Worm (Caenorhabditis elegans): ENCODE data around the gene txt-13.

The txt-13 gene

DNA sequence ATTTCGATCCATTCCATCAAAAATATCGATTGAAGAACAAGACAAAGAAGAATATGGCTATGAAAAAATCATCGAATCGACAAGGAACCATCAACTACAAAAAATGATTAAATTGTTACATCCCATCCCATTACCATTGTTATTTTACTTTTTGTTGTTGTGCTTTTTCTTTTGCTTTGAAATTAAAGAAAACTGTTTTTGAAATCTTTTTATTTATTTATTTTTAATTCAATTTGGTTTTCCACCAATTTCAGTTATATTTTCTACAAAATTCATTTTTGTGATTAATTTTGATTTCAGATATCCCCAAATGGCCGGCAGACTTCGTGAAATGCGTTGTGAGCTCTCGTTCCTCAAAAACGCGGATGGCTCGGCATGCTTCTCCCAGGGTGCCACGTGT, 22.1 kb downstream of the txt-13 start, which contains the start of gene crn-5:
TSS of gene crn-5 (plus strand) at position 301 of the 400 bp plus-strand sequence.
- TF ChIP-seq fos-1 (tag; optimal IDR thresholded peaks at IDR 0.05) = no peak
- no peak for TF ChIP-seq elt-3 (tag; optimal IDR thresholded peaks at IDR 0.05)
- TF ChIP-seq ces-1 (GFP tag; optimal IDR thresholded peaks at IDR 0.05) = no peak
- TF ChIP-seq lin-14 (GFP tag; optimal IDR thresholded peaks at IDR 0.05) = no peak
- no peak for TF ChIP-seq sptf-1 (tag; optimal IDR thresholded peaks at IDR 0.05)
- TF ChIP-seq nhr-77 (tag; optimal IDR thresholded peaks at IDR 0.05) = no peak
- no peak for TF ChIP-seq unc-130 (tag; optimal IDR thresholded peaks at IDR 0.05)
- no peak for TF ChIP-seq unc-30 (tag; optimal IDR thresholded peaks at IDR 0.05)
- TF ChIP-seq swsn-7 (tag; optimal IDR thresholded peaks at IDR 0.05) = no peak
- no peak for TF ChIP-seq nhr-90 (tag; optimal IDR thresholded peaks at IDR 0.05; ENCODE audit: poor library complexity)
- no peak for TF ChIP-seq mep-1 (tag; optimal IDR thresholded peaks at IDR 0.05)
- TF ChIP-seq C04F5.9 (tag; optimal IDR thresholded peaks at IDR 0.05) = no peak

DNA sequence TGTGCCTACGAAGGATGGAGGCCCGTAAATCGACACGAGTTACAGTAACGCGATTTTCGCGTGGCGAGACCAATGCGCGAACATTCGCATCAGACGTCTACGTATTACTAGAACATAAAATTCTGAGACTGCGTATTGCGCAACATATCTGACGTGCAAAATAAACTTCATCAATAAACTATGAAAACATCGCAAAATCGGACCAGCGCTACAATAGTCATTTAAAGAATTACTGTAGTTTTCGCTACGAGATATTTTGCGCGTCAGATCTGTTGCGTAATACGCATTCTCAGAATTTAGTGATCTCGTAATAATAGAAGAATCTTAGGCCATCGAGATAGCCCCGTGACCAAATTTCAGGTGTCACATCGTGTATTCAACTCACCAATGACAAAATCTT, 23.9 kb downstream of the txt-13 start:
- TF ChIP-seq tbx-2 (tag; optimal IDR thresholded peaks at IDR 0.05) (no peak), efl-3 (GFP tag; optimal IDR thresholded peaks at IDR 0.05) (no peak)

DNA sequence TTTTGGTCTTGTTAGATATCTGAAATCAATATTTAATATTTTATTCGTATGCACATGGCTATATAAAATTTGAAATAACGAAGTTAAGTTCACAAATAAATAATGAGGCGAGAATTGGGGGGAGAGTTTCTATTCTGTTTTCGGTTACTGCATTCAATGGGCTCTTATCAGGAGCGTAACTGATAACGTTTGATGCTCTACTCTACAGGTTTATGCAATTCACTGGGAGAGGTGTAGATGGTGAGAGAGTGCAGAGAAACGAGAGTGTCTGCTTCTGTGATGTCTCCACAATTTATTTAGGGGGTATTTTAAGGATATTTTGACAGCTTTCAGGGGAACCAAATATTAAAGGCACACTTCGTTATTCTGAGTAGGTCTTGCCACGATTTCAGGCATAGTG, 24.4 kb downstream of the txt-13 start, which contains the start of gene C14A4.6:
TSS of gene C14A4.6 (minus strand) at position 19 of the 400 bp plus-strand sequence.
- peak; percentile 79 for TF ChIP-seq elt-2 (tag; optimal IDR thresholded peaks at IDR 0.05)
- TF ChIP-seq pqm-1 (tag; optimal IDR thresholded peaks at IDR 0.05) = peak; percentile 34
- TF ChIP-seq lin-15B (tag; optimal IDR thresholded peaks at IDR 0.05) = no peak
- no peak for TF ChIP-seq zag-1 (tag; optimal IDR thresholded peaks at IDR 0.05)
- no peak for TF ChIP-seq rnt-1 (tag; optimal IDR thresholded peaks at IDR 0.05)
- no peak for TF ChIP-seq sptf-1 (tag; optimal IDR thresholded peaks at IDR 0.05)
- TF ChIP-seq efl-1 (optimal IDR thresholded peaks at IDR 0.05) = no peak
- no peak for TF ChIP-seq efl-1 (GFP tag; optimal IDR thresholded peaks at IDR 0.05 in 1 of 2)
- no peak for TF ChIP-seq egl-13 (tag; optimal IDR thresholded peaks at IDR 0.05)
- TF ChIP-seq C04F5.9 (tag; optimal IDR thresholded peaks at IDR 0.05) = no peak
- TF ChIP-seq ceh-88 (GFP tag; IDR thresholded peaks at IDR 0.05) = no peak
- TF ChIP-seq Y116A8C.19 (tag; optimal IDR thresholded peaks at IDR 0.05; ENCODE audit: borderline replicate concordance) = no peak
- TF ChIP-seq lin-35 (GFP tag; optimal IDR thresholded peaks at IDR 0.05) = peak in 1 of 2 experiments; percentile 46
- TF ChIP-seq hlh-17 (GFP tag; optimal IDR thresholded peaks at IDR 0.05; ENCODE audit: borderline replicate concordance) = no peak
- no peak for TF ChIP-seq aly-2 (tag; optimal IDR thresholded peaks at IDR 0.05)
- TF ChIP-seq ceh-82 (tag; optimal IDR thresholded peaks at IDR 0.05) = no peak

DNA sequence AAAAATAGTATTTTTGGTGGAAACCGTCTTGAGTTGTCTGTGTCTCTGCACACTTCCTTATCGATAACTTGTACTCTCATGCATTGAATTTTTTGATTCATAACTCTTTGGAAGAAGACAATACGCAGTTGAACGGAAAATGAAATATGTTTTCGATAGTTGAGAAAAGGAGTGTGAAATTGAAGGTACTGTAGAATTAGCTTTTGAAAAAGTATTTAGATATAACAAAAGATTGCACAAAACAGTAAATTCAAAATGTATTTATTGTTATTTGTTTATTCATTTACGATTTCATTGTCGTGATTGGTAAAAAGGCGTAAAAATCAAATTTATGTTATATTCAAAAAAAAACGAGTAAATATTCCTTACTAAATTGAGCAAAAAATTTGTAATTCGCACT, 26.1 kb downstream of the txt-13 start, which contains the start of gene C14A4.7:
TSS of gene C14A4.7 (minus strand) at position 101 of the 400 bp plus-strand sequence.
- TF ChIP-seq pag-3 (tag; optimal IDR thresholded peaks at IDR 0.05; ENCODE audit: borderline replicate concordance, insufficient read depth) (no peak), elt-2 (tag; optimal IDR thresholded peaks at IDR 0.05) (peak; percentile 16)

DNA sequence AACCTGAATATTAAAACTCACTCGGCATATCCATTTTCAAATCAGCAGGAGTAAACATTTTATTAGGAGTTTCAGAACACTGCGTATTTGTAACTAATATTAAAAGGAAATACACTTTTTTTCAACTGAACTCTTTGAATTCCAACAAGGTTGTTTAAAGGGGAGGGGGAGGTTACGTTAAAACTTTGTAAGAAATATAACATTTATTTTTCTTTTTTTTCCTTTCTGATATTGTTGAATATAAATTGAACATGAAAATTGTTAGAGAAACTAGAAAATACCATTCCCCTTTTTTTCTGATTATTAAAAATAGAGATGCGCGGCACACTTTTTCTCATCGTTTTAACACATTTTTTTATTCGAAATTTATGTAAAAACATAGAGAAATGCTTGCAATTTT, 27.6 kb downstream of the txt-13 start, which contains the start of gene C14A4.8:
TSS of gene C14A4.8 (minus strand) at position 101 of the 400 bp plus-strand sequence.
- TF ChIP-seq rnt-1 (tag; optimal IDR thresholded peaks at IDR 0.05) = no peak
- TF ChIP-seq lin-35 (GFP tag; optimal IDR thresholded peaks at IDR 0.05) = no peak
- TF ChIP-seq sup-37 (GFP tag; optimal IDR thresholded peaks at IDR 0.05) = no peak

DNA sequence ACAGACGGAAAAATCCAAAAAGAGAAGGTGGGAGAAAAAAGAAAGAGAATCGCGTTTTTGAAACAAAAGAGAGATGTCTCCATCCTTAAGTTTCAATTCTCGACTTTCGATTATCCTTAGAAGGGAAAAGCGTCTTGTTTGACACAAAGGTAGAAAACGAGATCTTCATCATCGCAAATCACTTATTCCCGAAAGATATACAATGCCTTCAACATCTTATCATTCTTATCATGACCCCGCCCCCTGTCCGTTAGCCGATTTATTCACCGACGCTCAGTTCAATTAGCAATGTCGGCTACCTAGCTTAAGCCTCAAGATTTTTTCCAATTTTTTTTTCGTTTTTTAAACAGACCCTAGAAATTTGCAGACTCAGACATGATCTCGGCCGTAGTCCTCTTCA, 28.6 kb downstream of the txt-13 start, which contains the start of gene C14A4.9:
TSS of gene C14A4.9 (plus strand) at position 368 of the 400 bp plus-strand sequence.
- TF ChIP-seq blmp-1 (tag; optimal IDR thresholded peaks at IDR 0.05) = peak; percentile 99
- no peak for TF ChIP-seq nhr-11 (tag; optimal IDR thresholded peaks at IDR 0.05)
